Worm (Caenorhabditis elegans) whole organism, L2 larva: ENCODE data around the gene Y110A2AL.1.

ENCODE experiments used
- C34F6.9 ChIP-seq: fragments of 150-350 bp; optimal IDR thresholded peaks from 2 replicates; lab custom pipeline; 2014; ENCODE audit warnings: missing biosample characterization, missing genetic modification characterization
- F13H6.1 ChIP-seq: sonication (generic microtip); optimal IDR thresholded peaks from 2 replicates; lab custom pipeline; 2016; ENCODE audit warnings: missing genetic modification characterization, missing compliant biosample characterization
- Y55F3AM.14 ChIP-seq: fragments of 200-800 bp; sonication (Bioruptor generic); optimal IDR thresholded peaks from 2 replicates; lab custom pipeline; 2018; ENCODE audit warnings: mild to moderate bottlenecking, missing genetic modification characterization, missing compliant biosample characterization
- ZK546.5 ChIP-seq: sonication (generic microtip); optimal IDR thresholded peaks from 2 replicates; lab custom pipeline; 2017; ENCODE audit warnings: missing biosample characterization, missing genetic modification characterization
- alr-1 ChIP-seq: fragments of 150-350 bp; optimal IDR thresholded peaks from 2 replicates; lab custom pipeline; 2014; ENCODE audit warnings: missing biosample characterization, missing genetic modification characterization
- aly-2 ChIP-seq: fragments of 150-350 bp; optimal IDR thresholded peaks from 2 replicates; lab custom pipeline; 2014; ENCODE audit warnings: missing biosample characterization, missing genetic modification characterization
- blmp-1 ChIP-seq: sonication (generic microtip); optimal IDR thresholded peaks from 2 replicates; lab custom pipeline; 2017; ENCODE audit warnings: missing genetic modification characterization, mild to moderate bottlenecking, missing compliant biosample characterization, antibody characterized with exemption, moderate library complexity; ENCODE audit not compliant: insufficient read depth
- ceh-16 ChIP-seq: fragments of 150-350 bp; optimal IDR thresholded peaks from 2 replicates; lab custom pipeline; 2014; ENCODE audit warnings: missing biosample characterization, missing genetic modification characterization
- ceh-82 ChIP-seq: fragments of 150-350 bp; optimal IDR thresholded peaks from 2 replicates; lab custom pipeline; 2014; ENCODE audit warnings: missing biosample characterization, missing genetic modification characterization
- crh-2 ChIP-seq: sonication (generic microtip); optimal IDR thresholded peaks from 2 replicates; lab custom pipeline; 2017; ENCODE audit warnings: missing biosample characterization, missing genetic modification characterization
- dmd-4 ChIP-seq: sonication (generic microtip); optimal IDR thresholded peaks from 2 replicates; lab custom pipeline; 2017; ENCODE audit warnings: missing biosample characterization, missing genetic modification characterization
- egl-27 ChIP-seq: sonication (generic microtip); optimal IDR thresholded peaks from 3 replicates; lab custom pipeline; 2017; ENCODE audit warnings: missing biosample characterization, missing genetic modification reagents, missing genetic modification characterization
- elt-3 ChIP-seq: sonication (generic microtip); optimal IDR thresholded peaks from 2 replicates; lab custom pipeline; 2017; ENCODE audit warnings: missing biosample characterization, missing genetic modification characterization
- fos-1 ChIP-seq: fragments of 150-350 bp; optimal IDR thresholded peaks from 2 replicates; lab custom pipeline; 2014; ENCODE audit warnings: missing biosample characterization, missing genetic modification characterization
- gmeb-1 ChIP-seq: fragments of 150-350 bp; optimal IDR thresholded peaks from 2 replicates; lab custom pipeline; 2014; ENCODE audit warnings: missing biosample characterization, missing genetic modification characterization
- lin-11 ChIP-seq: fragments of 150-350 bp; sonication (generic microtip); optimal IDR thresholded peaks from 2 replicates; lab custom pipeline; 2014; ENCODE audit warnings: missing biosample characterization, missing genetic modification characterization, inconsistent platforms, mixed read lengths
- lin-13 ChIP-seq: fragments of 150-350 bp; optimal IDR thresholded peaks from 2 replicates; lab custom pipeline; 2014; ENCODE audit warnings: missing biosample characterization, missing genetic modification reagents, missing genetic modification characterization
- lin-39 ChIP-seq: fragments of 150-350 bp; optimal IDR thresholded peaks from 2 replicates; lab custom pipeline; 2014; ENCODE audit warnings: missing biosample characterization, missing genetic modification reagents, missing genetic modification characterization
- lsy-2 ChIP-seq, 2 experiments: fragments of 150-350 bp in 1 of 2; sonication (generic microtip) in 1 of 2; optimal IDR thresholded peaks; 2 replicates each; lab custom pipeline; 2014 to 2017; ENCODE audit warnings: missing biosample characterization in 2 of 2, missing genetic modification characterization in 2 of 2
- mab-5 ChIP-seq: fragments of 150-350 bp; optimal IDR thresholded peaks from 2 replicates; lab custom pipeline; 2014; ENCODE audit warnings: missing biosample characterization, missing genetic modification characterization
- mbf-1 ChIP-seq: sonication (generic microtip); optimal IDR thresholded peaks from 2 replicates; lab custom pipeline; 2017; ENCODE audit warnings: missing biosample characterization, missing genetic modification characterization
- mdl-1 ChIP-seq, 2 experiments: fragments of 150-350 bp in 1 of 2; sonication (generic microtip) in 1 of 2; optimal IDR thresholded peaks; 2 replicates each; lab custom pipeline; 2017; ENCODE audit warnings: missing biosample characterization in 2 of 2, missing genetic modification characterization in 2 of 2
- nhr-10 ChIP-seq: sonication (generic microtip); optimal IDR thresholded peaks from 2 replicates; lab custom pipeline; 2017; ENCODE audit warnings: missing biosample characterization, missing genetic modification characterization
- nhr-11 ChIP-seq: fragments of 150-350 bp; optimal IDR thresholded peaks from 2 replicates; lab custom pipeline; 2014; ENCODE audit warnings: missing biosample characterization, missing genetic modification characterization
- nhr-12 ChIP-seq: fragments of 150-350 bp; optimal IDR thresholded peaks from 2 replicates; lab custom pipeline; 2014; ENCODE audit warnings: missing biosample characterization, missing genetic modification characterization
- nhr-129 ChIP-seq: fragments of 150-350 bp; optimal IDR thresholded peaks from 2 replicates; lab custom pipeline; 2014; ENCODE audit warnings: missing biosample characterization, missing genetic modification characterization
- nhr-21 ChIP-seq: fragments of 150-350 bp; optimal IDR thresholded peaks from 2 replicates; lab custom pipeline; 2014; ENCODE audit warnings: missing biosample characterization, missing genetic modification characterization
- nhr-23 ChIP-seq: fragments of 150-350 bp; optimal IDR thresholded peaks from 2 replicates; lab custom pipeline; 2014; ENCODE audit warnings: missing biosample characterization, missing genetic modification reagents, missing genetic modification characterization
- nhr-237 ChIP-seq: fragments of 150-350 bp; optimal IDR thresholded peaks from 2 replicates; lab custom pipeline; 2014; ENCODE audit warnings: missing biosample characterization, missing genetic modification characterization
- nhr-25 ChIP-seq: fragments of 150-350 bp; sonication (generic microtip); optimal IDR thresholded peaks from 3 replicates; lab custom pipeline; 2014; ENCODE audit warnings: missing biosample characterization, missing genetic modification characterization
- nhr-6 ChIP-seq: fragments of 150-350 bp; optimal IDR thresholded peaks from 2 replicates; lab custom pipeline; 2014; ENCODE audit warnings: missing biosample characterization, missing genetic modification characterization
- nhr-77 ChIP-seq: fragments of 150-350 bp; optimal IDR thresholded peaks from 2 replicates; lab custom pipeline; 2014; ENCODE audit warnings: missing biosample characterization, missing genetic modification characterization
- sem-4 ChIP-seq: fragments of 150-350 bp; optimal IDR thresholded peaks from 2 replicates; lab custom pipeline; 2014; ENCODE audit warnings: missing biosample characterization, missing genetic modification reagents, missing genetic modification characterization
- skn-1 ChIP-seq: sonication (generic microtip); optimal IDR thresholded peaks from 2 replicates; lab custom pipeline; 2017; ENCODE audit warnings: missing biosample characterization, missing genetic modification characterization
- sma-3 ChIP-seq: sonication (generic microtip); optimal IDR thresholded peaks from 2 replicates; lab custom pipeline; 2016; ENCODE audit warnings: missing genetic modification reagents, missing genetic modification characterization, missing compliant biosample characterization
- sma-9 ChIP-seq, 2 experiments: fragments of 150-350 bp in 1 of 2; sonication (generic microtip) in 1 of 2; optimal IDR thresholded peaks; 2 replicates each; lab custom pipeline; 2014 to 2016; ENCODE audit warnings: missing genetic modification characterization in 2 of 2, mild to moderate bottlenecking in 1 of 2, missing biosample characterization in 1 of 2, missing compliant biosample characterization in 1 of 2, missing genetic modification reagents in 1 of 2, moderate library complexity in 1 of 2
- snpc-4 ChIP-seq: fragments of 150-350 bp; optimal IDR thresholded peaks from 2 replicates; lab custom pipeline; 2014; ENCODE audit warnings: missing biosample characterization, missing genetic modification characterization
- unc-39 ChIP-seq: fragments of 150-350 bp; optimal IDR thresholded peaks from 2 replicates; lab custom pipeline; 2014; ENCODE audit warnings: missing biosample characterization, missing genetic modification characterization
- unc-55 ChIP-seq: fragments of 150-350 bp; sonication (generic microtip); optimal IDR thresholded peaks from 3 replicates; lab custom pipeline; 2014; ENCODE audit warnings: missing biosample characterization, missing genetic modification reagents, missing genetic modification characterization
- zag-1 ChIP-seq: fragments of 150-350 bp; optimal IDR thresholded peaks from 2 replicates; lab custom pipeline; 2014; ENCODE audit warnings: missing biosample characterization, missing genetic modification characterization
- ztf-1 ChIP-seq: fragments of 200-800 bp; sonication (Bioruptor generic); conservative IDR thresholded peaks from 2 replicates; pipeline ENCODE4 v1.3.6; 2022; ENCODE audit warnings: missing genetic modification characterization, missing compliant biosample characterization
- ztf-11 ChIP-seq: sonication (generic microtip); optimal IDR thresholded peaks from 2 replicates; lab custom pipeline; 2017; ENCODE audit warnings: missing biosample characterization, missing genetic modification characterization
- ztf-4 ChIP-seq: fragments of 150-350 bp; optimal IDR thresholded peaks from 2 replicates; lab custom pipeline; 2014; ENCODE audit warnings: missing biosample characterization, missing genetic modification characterization

Y110A2AL.1 gene

DNA sequence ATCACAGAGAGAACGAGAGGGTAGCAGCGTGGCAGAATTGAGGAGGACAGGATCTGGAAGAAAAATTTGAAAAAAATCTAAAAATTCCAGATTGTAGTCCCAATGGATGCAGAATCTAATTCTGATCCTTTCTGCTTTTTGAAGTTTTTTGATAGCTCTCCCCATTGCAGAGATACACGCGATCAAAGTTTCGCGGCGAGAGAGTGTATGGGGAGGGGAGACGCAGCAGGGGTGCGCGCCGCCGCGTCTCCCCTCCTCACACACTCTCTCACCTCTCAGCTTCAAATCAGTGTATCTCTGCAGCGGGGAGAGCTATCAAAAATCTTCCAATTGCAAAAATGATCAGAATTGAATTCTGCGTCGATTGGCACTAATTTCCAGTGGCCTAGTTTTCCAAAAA is 6.2 kb downstream of the Y110A2AL.1 start:
- TF ChIP-seq mdl-1 (tag; optimal IDR thresholded peaks at IDR 0.05; lab: Kevin White, UChicago) (no peak), mab-5 (no peak), nhr-12 (no peak), fos-1 (tag; lab: Kevin White, UChicago) (no peak), ztf-4 (no peak), nhr-237 (tag; lab: Kevin White, UChicago) (no peak)

DNA sequence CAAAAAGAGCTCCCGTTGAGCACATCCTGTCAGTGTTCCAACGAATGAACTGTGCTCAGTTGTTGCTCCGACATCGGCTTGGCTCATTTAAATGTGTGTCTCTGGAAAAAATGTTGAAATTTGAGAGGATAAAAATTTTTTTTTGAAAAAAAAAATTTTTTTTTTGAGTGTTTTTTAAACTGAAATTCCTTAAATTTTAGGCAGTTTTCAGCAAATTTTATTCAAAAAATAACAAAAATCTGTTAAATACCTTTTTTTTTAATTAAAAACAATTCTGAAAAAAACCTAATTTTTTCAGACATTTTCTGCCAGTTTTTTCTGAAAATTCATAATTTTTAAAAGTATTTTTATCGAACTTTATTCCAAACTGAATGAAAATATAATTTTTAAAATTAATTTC is 9.9 kb downstream of the Y110A2AL.1 start, which contains the start of gene pigw-1:
TSS of gene pigw-1 (minus strand) at position 101 of the 400 bp plus-strand sequence.
- TF ChIP-seq crh-2 (tag; lab: Kevin White, UChicago) (no peak), lsy-2 (tag; optimal IDR thresholded peaks at IDR 0.05; lab: Kevin White, UChicago) (no peak), C34F6.9 (tag; lab: Kevin White, UChicago) (no peak), elt-3 (tag; lab: Kevin White, UChicago) (no peak), lin-11 (tag; lab: Kevin White, UChicago) (no peak), lin-39 (no peak), unc-39 (tag; lab: Kevin White, UChicago) (no peak), blmp-1 (no peak), zag-1 (tag; lab: Kevin White, UChicago) (no peak), alr-1 (tag; lab: Kevin White, UChicago) (no peak), ztf-1 (GFP tag; lab: Robert Waterston, UW) (no peak)

DNA sequence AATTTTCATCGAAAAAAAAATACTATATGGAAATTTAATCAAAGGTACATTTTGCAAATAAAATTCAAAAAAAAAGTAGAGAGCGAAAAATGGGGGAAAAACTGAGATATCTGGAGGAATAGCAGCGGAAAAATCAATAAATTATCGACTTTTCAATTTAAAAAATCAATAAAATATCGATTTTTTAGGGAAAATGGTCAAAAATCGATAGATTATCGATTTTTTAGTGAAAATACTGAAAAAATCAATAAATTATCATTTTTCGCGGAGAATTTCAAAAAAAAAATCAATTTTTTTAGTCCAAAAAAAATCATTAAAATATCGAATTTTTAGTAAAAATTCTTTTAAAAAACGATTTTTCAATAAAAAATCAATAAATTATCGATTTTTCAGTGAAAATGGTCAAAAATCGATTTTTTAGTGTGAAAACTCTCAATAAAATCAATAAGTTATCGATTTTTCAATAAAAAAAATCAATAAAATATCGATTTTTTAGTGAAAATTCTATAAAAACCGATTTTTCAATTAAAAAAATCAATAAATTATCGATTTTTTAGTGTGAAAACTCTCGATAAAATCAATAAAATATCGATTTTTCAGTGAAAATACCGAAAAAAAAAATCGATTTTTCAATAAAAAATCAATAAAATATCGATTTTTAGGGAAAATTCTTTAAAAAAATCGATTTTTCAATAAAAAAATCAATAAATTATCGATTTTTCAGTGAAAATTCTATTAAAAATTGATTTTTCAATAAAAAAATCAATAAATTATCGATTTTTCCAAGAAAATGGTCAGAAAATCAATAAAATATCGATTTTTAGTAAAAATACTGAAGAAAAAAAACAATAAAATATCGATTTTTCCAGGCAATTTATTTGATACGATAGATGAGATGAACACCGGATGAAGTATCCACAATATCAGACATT is 10.9 kb downstream of the Y110A2AL.1 start:
- TF ChIP-seq mbf-1 (tag; lab: Kevin White, UChicago): no peak
- TF ChIP-seq nhr-129 (tag; lab: Kevin White, UChicago): no peak
- TF ChIP-seq, all 48 proteins: peak for 0

ce11 chrII:2888957-2889630 is 14.2 kb downstream of the Y110A2AL.1 start, which contains the start of gene pinn-1:
Gene pinn-1, minus strand, starts transcription at chrII:2889007.
- peak; percentile 63 for TF ChIP-seq nhr-129 (tag; lab: Kevin White, UChicago)
- peak; percentile 88 to 91 for TF ChIP-seq lsy-2 (tag; optimal IDR thresholded peaks at IDR 0.05; lab: Kevin White, UChicago)
- peak; percentile 94 for TF ChIP-seq sma-9 (GFP tag; optimal IDR thresholded peaks at IDR 0.05; lab: Kevin White, UChicago)
- TF ChIP-seq sma-9 (tag; optimal IDR thresholded peaks at IDR 0.05; lab: Kevin White, UChicago): no peak
- TF ChIP-seq fos-1 (tag; lab: Kevin White, UChicago): peak; percentile 85
- TF ChIP-seq nhr-23 (tag; lab: Kevin White, UChicago): no peak
- TF ChIP-seq sem-4: peak; percentile 83
- TF ChIP-seq ztf-11 (tag; lab: Kevin White, UChicago): no peak
- peak in 1 of 2 experiments; percentile 10 for TF ChIP-seq mdl-1 (tag; optimal IDR thresholded peaks at IDR 0.05; lab: Kevin White, UChicago)
- peak; percentile 88 for TF ChIP-seq nhr-25 (tag; lab: Kevin White, UChicago)
- peak; percentile 50 for TF ChIP-seq Y55F3AM.14
- TF ChIP-seq C34F6.9 (tag; lab: Kevin White, UChicago): peak; percentile 87
- TF ChIP-seq ceh-82: peak; percentile 48
- peak; percentile 62 for TF ChIP-seq nhr-10 (tag; lab: Kevin White, UChicago)
- peak; percentile 73 for TF ChIP-seq nhr-77
- TF ChIP-seq nhr-6: peak; percentile 14
- peak; percentile 66 for TF ChIP-seq zag-1 (tag; lab: Kevin White, UChicago)
- TF ChIP-seq egl-27: peak; percentile 61
- TF ChIP-seq gmeb-1 (tag; lab: Kevin White, UChicago): peak; percentile 87
- TF ChIP-seq elt-3 (tag; lab: Kevin White, UChicago): no peak
- peak; percentile 60 for TF ChIP-seq snpc-4
- TF ChIP-seq sma-3 (GFP tag; lab: Kevin White, UChicago): peak; percentile 93
- TF ChIP-seq aly-2: no peak
- TF ChIP-seq nhr-11: no peak
- TF ChIP-seq ceh-16 (tag; lab: Kevin White, UChicago): peak; percentile 73
- TF ChIP-seq ztf-1 (GFP tag; lab: Robert Waterston, UW): 0 out of 2 replicates have a peak, but pooled peaks have one; percentile 56
- peak; percentile 87 for TF ChIP-seq nhr-21
- peak; percentile 78 for TF ChIP-seq lin-11 (tag; lab: Kevin White, UChicago)
- peak; percentile 90 for TF ChIP-seq F13H6.1 (tag; lab: Kevin White, UChicago)
- TF ChIP-seq unc-39 (tag; lab: Kevin White, UChicago): no peak
- TF ChIP-seq unc-55: peak; percentile 94
- peak; percentile 95 for TF ChIP-seq lin-13 (GFP tag; lab: Kevin White, UChicago)
- no peak for TF ChIP-seq alr-1 (tag; lab: Kevin White, UChicago)
- no peak for TF ChIP-seq ZK546.5 (tag; lab: Kevin White, UChicago)
- no peak for TF ChIP-seq dmd-4
- TF ChIP-seq skn-1 (tag; lab: Kevin White, UChicago): no peak
- peak; percentile 56 for TF ChIP-seq nhr-12
